Fruit fly (Drosophila melanogaster) Kc167 (cell line): Measurements from ENCODE around the gene SmE.

Source experiments
- Myc ChIP-seq: fragments of >200 bp; optimal IDR thresholded peaks from 2 replicates; lab custom pipeline; 2017; ENCODE audit warnings: missing external identifiers
- h ChIP-seq: fragments of >200 bp; optimal IDR thresholded peaks from 3 replicates; lab custom pipeline; 2018; ENCODE audit warnings: missing external identifiers
- insv ChIP-seq: fragments of >200 bp; optimal IDR thresholded peaks from 3 replicates; lab custom pipeline; 2018; ENCODE audit warnings: missing external identifiers
- psq ChIP-seq: fragments of >200 bp; optimal IDR thresholded peaks from 2 replicates; lab custom pipeline; 2017; ENCODE audit warnings: missing external identifiers
- ttk ChIP-seq: sonication (Bioruptor generic); optimal IDR thresholded peaks from 2 replicates; lab custom pipeline; 2017; ENCODE audit warnings: missing external identifiers

DNA sequence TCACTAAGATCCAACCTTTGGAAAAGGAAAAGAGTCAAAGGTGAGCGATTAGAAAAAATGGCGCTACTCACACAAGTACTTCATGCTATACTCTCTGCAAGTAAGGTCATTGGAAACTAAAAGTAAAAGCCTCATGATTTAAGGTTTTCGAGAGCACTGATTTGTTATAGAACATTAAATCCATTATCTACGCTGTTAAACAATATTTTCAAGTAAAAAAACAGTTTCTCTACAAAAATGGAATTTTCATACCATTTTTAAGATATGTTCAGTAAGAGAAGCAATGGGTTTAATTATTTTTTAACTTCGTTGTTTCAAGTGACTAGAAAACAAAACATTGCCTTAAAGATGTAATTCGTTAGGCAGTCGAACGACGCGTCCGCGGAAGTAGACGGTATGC, 3.8 kb upstream of the SmE start, which contains the start of gene Spn28Da:
- TF ChIP-seq psq (lab: Kevin White, UChicago) (no peak), insv (lab: Kevin White, UChicago) (no peak), h (lab: Kevin White, UChicago) (no peak), ttk (lab: Kevin White, UChicago) (no peak), Myc (lab: Kevin White, UChicago) (no peak)
